Worm (Caenorhabditis elegans) whole organism, L1 larva: ENCODE results near the gene tbx-33.
A peak's percentile ranks its signal among the peaks of the same experiment; 100 is the strongest.

Source experiments
- F16B12.6 ChIP-seq: fragments of 150-350 bp; optimal IDR thresholded peaks from 2 replicates; lab custom pipeline; 2014; ENCODE audit warnings: missing biosample characterization, missing genetic modification characterization
- aly-2 ChIP-seq: fragments of 150-350 bp; optimal IDR thresholded peaks from 2 replicates; lab custom pipeline; 2014; ENCODE audit warnings: missing biosample characterization, missing genetic modification characterization
- ama-1 ChIP-seq: fragments of 150-350 bp; optimal IDR thresholded peaks from 2 replicates; lab custom pipeline; 2014
- blmp-1 ChIP-seq: fragments of 150-350 bp; optimal IDR thresholded peaks from 2 replicates; lab custom pipeline; 2014; ENCODE audit warnings: missing biosample characterization, missing genetic modification characterization
- ceh-82 ChIP-seq, 3 experiments: fragments of 150-350 bp in 1 of 3; sonication (generic microtip) in 2 of 3; optimal IDR thresholded peaks; 2 replicates each; lab custom pipeline; 2014 to 2017; ENCODE audit warnings: missing biosample characterization in 3 of 3, missing genetic modification characterization in 3 of 3
- ceh-88 ChIP-seq: fragments of 200-800 bp; sonication (Bioruptor generic); IDR thresholded peaks from 2 replicates; pipeline ENCODE4 v1.3.6; 2022; ENCODE audit warnings: missing genetic modification characterization, missing compliant biosample characterization
- ces-1 ChIP-seq: fragments of 150-350 bp; optimal IDR thresholded peaks from 2 replicates; lab custom pipeline; 2014; ENCODE audit warnings: missing biosample characterization, missing genetic modification reagents, missing genetic modification characterization
- dpl-1 ChIP-seq, 3 experiments: fragments of 150-350 bp in 2 of 3; sonication (generic microtip) in 1 of 3; optimal IDR thresholded peaks; 2 replicates each; lab custom pipeline; 2014 to 2017; ENCODE audit warnings: missing biosample characterization in 3 of 3, missing genetic modification characterization in 3 of 3, missing genetic modification reagents in 3 of 3
- dsc-1 ChIP-seq: sonication (generic microtip); optimal IDR thresholded peaks from 2 replicates; lab custom pipeline; 2016; ENCODE audit warnings: mild to moderate bottlenecking, missing genetic modification characterization, missing compliant biosample characterization
- efl-1 ChIP-seq, 4 experiments: fragments of 150-350 bp; optimal IDR thresholded peaks in 3 of 4; peaks in 1 of 4; 1 replicate in 1 of 4; 2 replicates in 3 of 4; lab custom pipeline; 2014; ENCODE audit warnings: missing biosample characterization in 2 of 4, missing genetic modification characterization in 2 of 4, missing genetic modification reagents in 2 of 4
- efl-3 ChIP-seq: fragments of 200-800 bp; sonication (Bioruptor generic); optimal IDR thresholded peaks from 2 replicates; lab custom pipeline; 2018; ENCODE audit warnings: mild to moderate bottlenecking, missing genetic modification characterization, missing compliant biosample characterization
- egl-27 ChIP-seq, 2 experiments: fragments of 150-350 bp in 1 of 2; sonication (generic microtip); optimal IDR thresholded peaks; 3 replicates each; lab custom pipeline; 2017 to 2018; ENCODE audit warnings: missing biosample characterization in 2 of 2, missing genetic modification characterization in 2 of 2, missing genetic modification reagents in 2 of 2
- elt-3 ChIP-seq, 6 experiments: fragments of 150-350 bp in 1 of 6; sonication (generic microtip); optimal IDR thresholded peaks; 2 replicates each; lab custom pipeline; 2017 to 2018; ENCODE audit warnings: missing biosample characterization in 6 of 6, missing genetic modification characterization in 6 of 6, inconsistent platforms in 1 of 6
- irx-1 ChIP-seq: sonication (generic microtip); optimal IDR thresholded peaks from 2 replicates; lab custom pipeline; 2016; ENCODE audit warnings: missing genetic modification characterization, missing compliant biosample characterization
- isw-1 ChIP-seq: fragments of 200-800 bp; sonication (Bioruptor generic); IDR thresholded peaks from 2 replicates; pipeline ENCODE4 v1.3.6; 2022; ENCODE audit warnings: missing genetic modification characterization, missing compliant biosample characterization
- jun-1 ChIP-seq: fragments of 150-350 bp; optimal IDR thresholded peaks from 2 replicates; lab custom pipeline; 2014; ENCODE audit warnings: missing biosample characterization, missing genetic modification reagents, missing genetic modification characterization
- lin-13 ChIP-seq: fragments of 150-350 bp; optimal IDR thresholded peaks from 2 replicates; lab custom pipeline; 2014; ENCODE audit warnings: missing biosample characterization, missing genetic modification reagents, missing genetic modification characterization
- lin-14 ChIP-seq: fragments of 200-800 bp; sonication (Bioruptor generic); optimal IDR thresholded peaks from 2 replicates; lab custom pipeline; 2018; ENCODE audit warnings: mild to moderate bottlenecking, missing genetic modification characterization, moderate library complexity, missing compliant biosample characterization
- lin-15B ChIP-seq: fragments of 150-350 bp; sonication (generic microtip); optimal IDR thresholded peaks from 3 replicates; lab custom pipeline; 2014; ENCODE audit warnings: missing biosample characterization, missing genetic modification characterization
- lin-35 ChIP-seq, 2 experiments: fragments of 150-350 bp; optimal IDR thresholded peaks; 2 replicates each; lab custom pipeline; 2014; ENCODE audit warnings: missing biosample characterization in 2 of 2, missing genetic modification characterization in 2 of 2, missing genetic modification reagents in 2 of 2
- lir-3 ChIP-seq: sonication (generic microtip); optimal IDR thresholded peaks from 2 replicates; lab custom pipeline; 2016; ENCODE audit warnings: mild to moderate bottlenecking, missing genetic modification characterization, moderate library complexity, missing compliant biosample characterization; ENCODE audit not compliant: poor library complexity
- mab-9 ChIP-seq: fragments of 200-800 bp; sonication (Bioruptor generic); IDR thresholded peaks from 2 replicates; pipeline ENCODE4 v1.3.6; 2022; ENCODE audit warnings: missing genetic modification reagents, missing genetic modification characterization, missing compliant biosample characterization
- mep-1 ChIP-seq: fragments of 150-350 bp; optimal IDR thresholded peaks from 2 replicates; lab custom pipeline; 2014; ENCODE audit warnings: missing biosample characterization, missing genetic modification characterization
- nhr-11 ChIP-seq: fragments of 150-350 bp; optimal IDR thresholded peaks from 2 replicates; lab custom pipeline; 2014; ENCODE audit warnings: missing biosample characterization, missing genetic modification characterization
- nhr-12 ChIP-seq: sonication (generic microtip); optimal IDR thresholded peaks from 2 replicates; lab custom pipeline; 2017; ENCODE audit warnings: missing biosample characterization, missing genetic modification characterization
- nhr-237 ChIP-seq: fragments of 150-350 bp; optimal IDR thresholded peaks from 2 replicates; lab custom pipeline; 2014; ENCODE audit warnings: missing biosample characterization, missing genetic modification characterization
- nhr-85 ChIP-seq: sonication (generic microtip); peaks from one replicate; lab custom pipeline; 2016; ENCODE audit warnings: missing genetic modification characterization, inconsistent platforms, missing compliant biosample characterization
- nhr-90 ChIP-seq: sonication (generic microtip); optimal IDR thresholded peaks from 2 replicates; lab custom pipeline; 2016; ENCODE audit warnings: mild to moderate bottlenecking, missing genetic modification characterization, missing compliant biosample characterization; ENCODE audit not compliant: poor library complexity
- pag-3 ChIP-seq: sonication (generic microtip); optimal IDR thresholded peaks from 2 replicates; lab custom pipeline; 2017; ENCODE audit warnings: missing genetic modification characterization, mild to moderate bottlenecking, missing compliant biosample characterization, antibody characterized with exemption, borderline replicate concordance; ENCODE audit not compliant: insufficient read depth
- pax-3 ChIP-seq: fragments of 200-800 bp; sonication (Bioruptor generic); optimal IDR thresholded peaks from 2 replicates; lab custom pipeline; 2018; ENCODE audit warnings: mild to moderate bottlenecking, missing genetic modification characterization, moderate library complexity, missing compliant biosample characterization
- pqm-1 ChIP-seq: sonication (generic microtip); optimal IDR thresholded peaks from 3 replicates; lab custom pipeline; 2017; ENCODE audit warnings: missing biosample characterization, missing genetic modification characterization
- skn-1 ChIP-seq: fragments of 150-350 bp; optimal IDR thresholded peaks from 2 replicates; lab custom pipeline; 2014; ENCODE audit warnings: missing biosample characterization, missing genetic modification characterization
- tlp-1 ChIP-seq: fragments of 150-350 bp; optimal IDR thresholded peaks from 2 replicates; lab custom pipeline; 2014; ENCODE audit warnings: missing biosample characterization, missing genetic modification characterization
- unc-130 ChIP-seq: fragments of 150-350 bp; optimal IDR thresholded peaks from 2 replicates; lab custom pipeline; 2017; ENCODE audit warnings: missing biosample characterization, missing genetic modification characterization, inconsistent platforms
- unc-62 ChIP-seq: fragments of 150-350 bp; optimal IDR thresholded peaks from 2 replicates; lab custom pipeline; 2014; ENCODE audit warnings: missing biosample characterization, missing genetic modification reagents, missing genetic modification characterization
- unc-98 ChIP-seq: fragments of 200-800 bp; sonication (Bioruptor generic); IDR thresholded peaks from 2 replicates; pipeline ENCODE4 v1.3.6; 2022; ENCODE audit warnings: missing genetic modification characterization, missing compliant biosample characterization
- vab-15 ChIP-seq: sonication (generic microtip); optimal IDR thresholded peaks from 2 replicates; lab custom pipeline; 2017; ENCODE audit warnings: missing genotype, mild to moderate bottlenecking, missing genetic modification characterization, missing compliant biosample characterization
- xbp-1 ChIP-seq: sonication (generic microtip); optimal IDR thresholded peaks from 2 replicates; lab custom pipeline; 2016; ENCODE audit warnings: missing genetic modification characterization, missing compliant biosample characterization
- zag-1 ChIP-seq: fragments of 150-350 bp; optimal IDR thresholded peaks from 2 replicates; lab custom pipeline; 2014; ENCODE audit warnings: missing biosample characterization, missing genetic modification characterization
- zip-4 ChIP-seq: fragments of 200-800 bp; sonication (Bioruptor generic); optimal IDR thresholded peaks from 2 replicates; lab custom pipeline; 2018; ENCODE audit warnings: mild to moderate bottlenecking, missing genetic modification characterization, moderate library complexity, missing compliant biosample characterization
- ztf-11 ChIP-seq, 2 experiments: sonication (generic microtip); optimal IDR thresholded peaks; 2 replicates each; lab custom pipeline; 2016 to 2017; ENCODE audit warnings: missing genetic modification characterization in 2 of 2, missing biosample characterization in 1 of 2, missing compliant biosample characterization in 1 of 2
- ztf-4 ChIP-seq: fragments of 150-350 bp; optimal IDR thresholded peaks from 2 replicates; lab custom pipeline; 2014; ENCODE audit warnings: missing biosample characterization, missing genetic modification characterization

tbx-33 gene

ce11 chrIII:11633444-11633843 lies 3.2 kb downstream of the tbx-33 start:
- no peak for TF ChIP-seq unc-130 (tag; lab: Kevin White, UChicago)
- TF ChIP-seq unc-62 (GFP tag; lab: Kevin White, UChicago): no peak
- no peak for TF ChIP-seq jun-1 (tag; lab: Kevin White, UChicago)
- no peak for TF ChIP-seq ces-1
- TF ChIP-seq dpl-1 (GFP tag; optimal IDR thresholded peaks at IDR 0.05; lab: Kevin White, UChicago): no peak
- TF ChIP-seq lin-14 (GFP tag; lab: Kevin White, UChicago): no peak
- TF ChIP-seq irx-1 (tag; lab: Kevin White, UChicago): no peak

DNA sequence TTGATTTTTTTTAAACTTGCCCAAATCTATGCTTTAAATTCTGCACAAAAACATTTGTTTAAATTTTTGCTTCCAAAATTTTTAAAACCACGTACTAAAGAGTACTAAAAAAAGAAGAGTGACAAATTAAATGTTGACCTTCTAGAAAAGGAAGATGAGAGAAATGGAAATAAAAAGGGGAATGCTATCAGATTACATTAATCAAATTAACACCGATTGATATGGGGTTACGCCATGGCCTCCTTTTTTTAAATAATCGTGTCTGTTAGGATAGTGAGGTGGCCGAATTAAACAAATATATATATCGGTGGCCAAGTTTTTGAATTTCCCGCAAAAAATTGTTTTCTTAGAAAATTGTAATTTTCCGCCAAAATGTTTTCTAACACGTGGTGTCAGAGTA lies 4.3 kb downstream of the tbx-33 start:
- no peak for TF ChIP-seq aly-2 (tag; lab: Kevin White, UChicago)
- TF ChIP-seq blmp-1 (tag; lab: Kevin White, UChicago): peak; percentile 25
- TF ChIP-seq elt-3 (tag; optimal IDR thresholded peaks at IDR 0.05; lab: Kevin White, UChicago): peak in 1 of 6 experiments; percentile 77
- TF ChIP-seq tlp-1 (tag; lab: Kevin White, UChicago): no peak

DNA sequence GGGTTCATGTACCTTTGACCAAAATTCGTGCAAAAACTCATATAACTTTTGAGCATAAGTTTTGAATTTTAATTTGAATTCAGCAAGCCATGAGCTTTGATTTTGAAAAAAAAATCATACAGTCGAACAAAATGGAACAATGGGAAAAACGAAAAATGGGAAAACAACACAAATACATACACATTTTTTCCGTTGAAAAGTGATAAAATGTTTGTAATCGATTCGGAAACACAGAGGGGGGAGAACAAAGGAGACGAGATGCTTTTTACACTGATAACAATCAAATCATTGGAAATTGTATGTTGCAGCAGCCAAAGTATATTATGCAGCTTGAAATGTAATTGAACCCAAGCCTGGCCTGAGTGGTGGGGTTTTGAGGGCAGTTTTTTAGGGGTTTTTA lies 5.5 kb downstream of the tbx-33 start:
- no peak for TF ChIP-seq zag-1 (tag; lab: Kevin White, UChicago)
- TF ChIP-seq nhr-90 (tag; lab: Kevin White, UChicago): no peak
- no peak for TF ChIP-seq xbp-1 (tag; lab: Kevin White, UChicago)
- no peak for TF ChIP-seq nhr-237
- TF ChIP-seq vab-15 (tag; lab: Kevin White, UChicago): no peak
- no peak for TF ChIP-seq ztf-4 (tag; lab: Kevin White, UChicago)
- TF ChIP-seq ama-1: no peak

DNA sequence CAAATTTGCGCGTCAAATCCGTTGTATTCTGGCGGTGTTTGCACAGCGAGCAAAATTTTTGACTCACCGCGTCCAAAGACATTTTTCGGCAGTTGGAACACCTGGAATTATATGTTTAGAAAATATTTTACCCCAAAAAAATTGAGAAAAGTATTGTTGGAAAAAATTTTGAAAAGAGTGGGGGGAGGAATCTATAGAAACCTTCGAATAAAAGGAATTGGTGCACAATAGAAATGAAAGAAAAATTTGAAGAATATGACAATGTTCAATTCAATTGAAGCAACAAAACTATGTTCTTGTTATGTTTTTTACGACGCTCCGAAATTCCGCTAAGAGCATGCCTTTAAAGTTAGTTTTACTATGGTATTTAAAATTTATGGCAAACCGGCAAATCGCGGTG lies 7.3 kb downstream of the tbx-33 start, which contains the start of gene Y66A7A.7:
Y66A7A.7 (minus strand) TSS at position 101 of the 400 bp plus-strand sequence.
- no peak for TF ChIP-seq unc-130 (tag; lab: Kevin White, UChicago)
- no peak for TF ChIP-seq F16B12.6 (tag; lab: Kevin White, UChicago)
- TF ChIP-seq lir-3: no peak
- no peak for TF ChIP-seq egl-27 (tag; optimal IDR thresholded peaks at IDR 0.05; lab: Kevin White, UChicago)
- no peak for TF ChIP-seq ztf-11 (tag; optimal IDR thresholded peaks at IDR 0.05; lab: Kevin White, UChicago)
- no peak for TF ChIP-seq vab-15 (tag; lab: Kevin White, UChicago)
- no peak for TF ChIP-seq lin-35 (GFP tag; optimal IDR thresholded peaks at IDR 0.05; lab: Kevin White, UChicago)
- TF ChIP-seq mab-9 (GFP tag; lab: Robert Waterston, UW): no peak
- no peak for TF ChIP-seq mep-1 (tag; lab: Kevin White, UChicago)
- TF ChIP-seq nhr-85 (tag; lab: Kevin White, UChicago): no peak
- no peak for TF ChIP-seq zip-4 (GFP tag; lab: Kevin White, UChicago)
- no peak for TF ChIP-seq nhr-11 (tag; lab: Kevin White, UChicago)
- TF ChIP-seq pag-3 (tag; lab: Kevin White, UChicago): no peak
- no peak for TF ChIP-seq ceh-82 (tag; optimal IDR thresholded peaks at IDR 0.05; lab: Kevin White, UChicago)
- TF ChIP-seq efl-3 (GFP tag; lab: Kevin White, UChicago): no peak
- TF ChIP-seq ama-1: no peak
- no peak for TF ChIP-seq dsc-1 (tag; lab: Kevin White, UChicago)

ce11 chrIII:11627631-11628030 lies 9.0 kb downstream of the tbx-33 start:
- TF ChIP-seq aly-2 (tag; lab: Kevin White, UChicago): no peak
- no peak for TF ChIP-seq skn-1 (tag; lab: Kevin White, UChicago)
- TF ChIP-seq isw-1 (GFP tag; lab: Robert Waterston, UW): no peak
- TF ChIP-seq lin-15B (tag; lab: Kevin White, UChicago): no peak
- TF ChIP-seq pag-3 (tag; lab: Kevin White, UChicago): no peak
- TF ChIP-seq ceh-88 (GFP tag; lab: Robert Waterston, UW): no peak
- TF ChIP-seq nhr-12 (tag; lab: Kevin White, UChicago): no peak
- TF ChIP-seq lin-13 (GFP tag; lab: Kevin White, UChicago): no peak
- no peak for TF ChIP-seq pax-3
- TF ChIP-seq pqm-1 (tag; lab: Kevin White, UChicago): no peak
- no peak for TF ChIP-seq F16B12.6 (tag; lab: Kevin White, UChicago)
- no peak for TF ChIP-seq nhr-85 (tag; lab: Kevin White, UChicago)
- TF ChIP-seq unc-98 (GFP tag; lab: Robert Waterston, UW): no peak
- no peak for TF ChIP-seq efl-1 (optimal IDR thresholded peaks at IDR 0.05; lab: Kevin White, UChicago)
- no peak for TF ChIP-seq efl-1 (GFP tag; optimal IDR thresholded peaks at IDR 0.05 in 1 of 2; lab: Kevin White, UChicago)
